Worm (Caenorhabditis elegans) whole organism, L4/young adult: ENCODE results near the gene Y39B6A.3.

Experiments used
- W03F9.2 ChIP-seq: fragments of 150-350 bp; optimal IDR thresholded peaks from 2 replicates; lab custom pipeline; 2014; ENCODE audit warnings: missing biosample characterization, missing genetic modification characterization
- dao-5 ChIP-seq: sonication (generic microtip); optimal IDR thresholded peaks from 2 replicates; lab custom pipeline; 2016; ENCODE audit warnings: missing genotype, missing genetic modification characterization, moderate library complexity, missing compliant biosample characterization
- him-1 ChIP-seq: sonication (generic microtip); optimal IDR thresholded peaks from 2 replicates; lab custom pipeline; 2016; ENCODE audit warnings: missing genotype, missing genetic modification reagents, missing genetic modification characterization, missing compliant biosample characterization

DNA sequence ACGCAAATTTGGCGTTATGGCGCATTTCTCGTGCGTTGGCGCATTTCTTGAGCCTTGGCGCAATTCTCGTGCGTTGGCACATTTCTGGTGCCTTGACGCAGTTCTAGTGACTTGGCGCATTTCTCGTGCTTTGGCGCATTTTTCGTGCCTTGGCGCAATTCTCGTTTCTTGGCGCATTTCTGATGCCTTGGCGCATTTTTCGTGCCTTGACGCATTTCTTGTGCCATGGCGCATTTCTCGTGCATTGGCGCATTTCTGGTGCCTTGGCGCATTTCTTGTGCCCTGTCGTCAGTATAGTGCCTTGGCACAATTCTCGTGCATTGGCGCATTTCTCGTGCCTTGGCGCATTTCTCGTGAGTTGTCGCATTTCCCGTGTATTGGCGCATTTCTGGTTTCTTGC, 41.5 kb downstream of the Y39B6A.3 start:
- TF ChIP-seq him-1 (tag; lab: Kevin White, UChicago) (no peak), dao-5 (tag; lab: Kevin White, UChicago) (no peak), W03F9.2 (tag; lab: Kevin White, UChicago) (no peak)
